Worm (Caenorhabditis elegans) whole organism, L2 larva: ENCODE results near the gene F37B12.3.

Source experiments
- ceh-16 ChIP-seq: fragments of 150-350 bp; optimal IDR thresholded peaks from 2 replicates; lab custom pipeline; 2014; ENCODE audit warnings: missing biosample characterization, missing genetic modification characterization
- ceh-82 ChIP-seq: fragments of 150-350 bp; optimal IDR thresholded peaks from 2 replicates; lab custom pipeline; 2014; ENCODE audit warnings: missing biosample characterization, missing genetic modification characterization
- nhr-10 ChIP-seq: sonication (generic microtip); optimal IDR thresholded peaks from 2 replicates; lab custom pipeline; 2017; ENCODE audit warnings: missing biosample characterization, missing genetic modification characterization
- nhr-23 ChIP-seq: fragments of 150-350 bp; optimal IDR thresholded peaks from 2 replicates; lab custom pipeline; 2014; ENCODE audit warnings: missing biosample characterization, missing genetic modification reagents, missing genetic modification characterization
- sem-4 ChIP-seq: fragments of 150-350 bp; optimal IDR thresholded peaks from 2 replicates; lab custom pipeline; 2014; ENCODE audit warnings: missing biosample characterization, missing genetic modification reagents, missing genetic modification characterization
- skn-1 ChIP-seq: sonication (generic microtip); optimal IDR thresholded peaks from 2 replicates; lab custom pipeline; 2017; ENCODE audit warnings: missing biosample characterization, missing genetic modification characterization
- sma-3 ChIP-seq: sonication (generic microtip); optimal IDR thresholded peaks from 2 replicates; lab custom pipeline; 2016; ENCODE audit warnings: missing genetic modification reagents, missing genetic modification characterization, missing compliant biosample characterization
- unc-39 ChIP-seq: fragments of 150-350 bp; optimal IDR thresholded peaks from 2 replicates; lab custom pipeline; 2014; ENCODE audit warnings: missing biosample characterization, missing genetic modification characterization
- unc-55 ChIP-seq: fragments of 150-350 bp; sonication (generic microtip); optimal IDR thresholded peaks from 3 replicates; lab custom pipeline; 2014; ENCODE audit warnings: missing biosample characterization, missing genetic modification reagents, missing genetic modification characterization
- unc-62 ChIP-seq: fragments of 150-350 bp; optimal IDR thresholded peaks from 2 replicates; lab custom pipeline; 2014; ENCODE audit warnings: missing biosample characterization, missing genetic modification reagents, missing genetic modification characterization

ce11 chrII:9054604-9055003, 13.4 kb upstream of the F37B12.3 start, which contains the start of gene chmp-7:
- peak; percentile 95 for TF ChIP-seq unc-55
- TF ChIP-seq ceh-82 (tag; lab: Kevin White, UChicago): no peak
- peak; percentile 59 for TF ChIP-seq skn-1 (tag; lab: Kevin White, UChicago)
- peak; percentile 20 for TF ChIP-seq unc-62 (GFP tag; lab: Kevin White, UChicago)
- peak; percentile 85 for TF ChIP-seq sem-4 (tag; lab: Kevin White, UChicago)
- TF ChIP-seq nhr-10 (tag; lab: Kevin White, UChicago): peak; percentile 33
- TF ChIP-seq ceh-16: peak; percentile 29
- peak; percentile 79 for TF ChIP-seq sma-3
- TF ChIP-seq unc-39 (tag; lab: Kevin White, UChicago): no peak
- no peak for TF ChIP-seq nhr-23 (tag; lab: Kevin White, UChicago)
